Fruit fly (Drosophila melanogaster): Measurements from ENCODE around the gene Manf.
A peak's percentile ranks its signal among the peaks of the same experiment; 100 is the strongest.

dm6 chr3R:16305185-16305989, 43.8 kb upstream of the Manf start, which contains the start of gene Zip89B:
- TF ChIP-seq pan (optimal IDR thresholded peaks at IDR 0.05) (no peak), Dll (optimal IDR thresholded peaks at IDR 0.05) (no peak), psq (optimal IDR thresholded peaks at IDR 0.05) (no peak), usp (GFP tag; optimal IDR thresholded peaks at IDR 0.05) (no peak), CG8478 (optimal IDR thresholded peaks at IDR 0.05) (no peak), EcR (GFP tag; optimal IDR thresholded peaks at IDR 0.05) (peak in 1 of 2 experiments; percentile 59)
